Fruit fly (Drosophila melanogaster) whole organism, wandering third instar larva: ENCODE results near the gene Blos3.

ENCODE experiments used
- Abd-B ChIP-seq: fragments of >200 bp; optimal IDR thresholded peaks from 2 replicates; lab custom pipeline; 2017; ENCODE audit warnings: missing biosample characterization, missing genetic modification characterization
- CG32264 ChIP-seq: fragments of 200-800 bp; sonication (Bioruptor generic); optimal IDR thresholded peaks from 2 replicates; lab custom pipeline; 2016; ENCODE audit warnings: missing biosample characterization, missing genetic modification characterization
- CG9705 ChIP-seq: fragments of 200-800 bp; sonication (Bioruptor generic); optimal IDR thresholded peaks from 2 replicates; lab custom pipeline; 2018; ENCODE audit warnings: missing biosample characterization, mild to moderate bottlenecking, missing genetic modification characterization
- CrebA ChIP-seq: fragments of 200-800 bp; sonication (Bioruptor generic); optimal IDR thresholded peaks from 2 replicates; lab custom pipeline; 2016; ENCODE audit warnings: missing biosample characterization, mild to moderate bottlenecking, missing genetic modification characterization, borderline replicate concordance
- Dfd ChIP-seq: fragments of >200 bp; optimal IDR thresholded peaks from 2 replicates; lab custom pipeline; 2017; ENCODE audit warnings: missing biosample characterization, missing genetic modification characterization
- Dif ChIP-seq: fragments of 200-275, 200-300 bp; sonication (Bioruptor generic); optimal IDR thresholded peaks from 2 replicates; lab custom pipeline; 2018; ENCODE audit warnings: missing biosample characterization, missing genetic modification characterization; ENCODE audit not compliant: partially characterized antibody
- GATAd ChIP-seq: sonication (Bioruptor generic); optimal IDR thresholded peaks from 2 replicates; lab custom pipeline; 2016; ENCODE audit warnings: missing biosample characterization, missing genetic modification characterization
- HLH106 ChIP-seq: fragments of 200-800 bp; optimal IDR thresholded peaks from 3 replicates; lab custom pipeline; 2019; ENCODE audit warnings: missing biosample characterization, mild to moderate bottlenecking, missing genetic modification characterization, moderate library complexity
- Hnf4 ChIP-seq: fragments of 200-800 bp; sonication (Bioruptor generic); optimal IDR thresholded peaks from 2 replicates; lab custom pipeline; 2016; ENCODE audit warnings: missing biosample characterization, mild to moderate bottlenecking, missing genetic modification characterization
- Hr78 ChIP-seq: fragments of >200 bp; optimal IDR thresholded peaks from 2 replicates; lab custom pipeline; 2017; ENCODE audit warnings: missing biosample characterization, missing genetic modification characterization
- Hr83 ChIP-seq: fragments of 200-300 bp; sonication (Bioruptor generic); optimal IDR thresholded peaks from 2 replicates; lab custom pipeline; 2016; ENCODE audit warnings: missing biosample characterization, mild to moderate bottlenecking, missing genetic modification characterization, moderate library complexity; ENCODE audit not compliant: poor library complexity, severe bottlenecking
- Jra ChIP-seq: sonication (Bioruptor generic); optimal IDR thresholded peaks from 2 replicates; lab custom pipeline; 2016; ENCODE audit warnings: missing biosample characterization, missing genetic modification characterization
- Mio ChIP-seq: sonication (Bioruptor generic); optimal IDR thresholded peaks from 2 replicates; lab custom pipeline; 2016; ENCODE audit warnings: missing biosample characterization, missing genetic modification characterization
- Myc ChIP-seq: fragments of >200 bp; optimal IDR thresholded peaks from 2 replicates; lab custom pipeline; 2017
- Sp1 ChIP-seq: fragments of 200-800 bp; sonication (Bioruptor generic); optimal IDR thresholded peaks from 3 replicates; lab custom pipeline; 2019; ENCODE audit warnings: missing biosample characterization, mild to moderate bottlenecking, missing genetic modification characterization, moderate library complexity
- brk ChIP-seq: fragments of 200-800 bp; sonication (Bioruptor generic); optimal IDR thresholded peaks from 2 replicates; lab custom pipeline; 2016; ENCODE audit warnings: missing biosample characterization, mild to moderate bottlenecking, missing genetic modification characterization
- dl ChIP-seq, 2 experiments: fragments of 175-275, 200-275 bp in 1 of 2; fragments of 200-275 bp in 1 of 2; sonication (Bioruptor generic); optimal IDR thresholded peaks; lab custom pipeline; 2018; ENCODE audit warnings: mild to moderate bottlenecking in 2 of 2, missing biosample characterization in 2 of 2, missing genetic modification characterization in 2 of 2, moderate library complexity in 2 of 2; ENCODE audit not compliant: partially characterized antibody in 2 of 2, insufficient read depth in 1 of 2
- dmrt93B ChIP-seq: fragments of 200-800 bp; sonication (Bioruptor generic); optimal IDR thresholded peaks from 2 replicates; lab custom pipeline; 2018; ENCODE audit warnings: missing biosample characterization, mild to moderate bottlenecking, missing genetic modification characterization
- dsf ChIP-seq: sonication (Bioruptor generic); optimal IDR thresholded peaks from 2 replicates; lab custom pipeline; 2016; ENCODE audit warnings: missing biosample characterization, missing genetic modification characterization, borderline replicate concordance
- ey ChIP-seq: fragments of 200-800 bp; sonication (Bioruptor generic); optimal IDR thresholded peaks from 2 replicates; lab custom pipeline; 2016; ENCODE audit warnings: missing biosample characterization, missing genetic modification characterization
- foxo ChIP-seq, 2 experiments: fragments of 200-800 bp; sonication (Bioruptor generic); optimal IDR thresholded peaks; 2 replicates in 1 of 2; 3 replicates in 1 of 2; lab custom pipeline; 2016 to 2017; ENCODE audit warnings: missing biosample characterization in 2 of 2, missing genetic modification characterization in 2 of 2
- fru ChIP-seq: fragments of 200-800 bp; sonication (Bioruptor generic); optimal IDR thresholded peaks from 3 replicates; lab custom pipeline; 2016; ENCODE audit warnings: missing biosample characterization, mild to moderate bottlenecking, missing genetic modification characterization
- h ChIP-seq: fragments of 200-800 bp; sonication (Bioruptor generic); optimal IDR thresholded peaks from 3 replicates; lab custom pipeline; 2016; ENCODE audit warnings: missing biosample characterization, mild to moderate bottlenecking, missing genetic modification characterization
- jim ChIP-seq: fragments of 175-275, 200-325 bp; sonication (Bioruptor generic); optimal IDR thresholded peaks from 2 replicates; lab custom pipeline; 2016; ENCODE audit warnings: missing biosample characterization, mild to moderate bottlenecking, missing genetic modification characterization
- lola ChIP-seq: fragments of >200 bp; optimal IDR thresholded peaks from 2 replicates; lab custom pipeline; 2017; ENCODE audit warnings: missing biosample characterization, missing genetic modification characterization
- pan ChIP-seq: fragments of >200 bp; optimal IDR thresholded peaks from 2 replicates; lab custom pipeline; 2017
- psq ChIP-seq: fragments of 200-800 bp; sonication (Bioruptor generic); optimal IDR thresholded peaks from 3 replicates; lab custom pipeline; 2017; ENCODE audit warnings: missing biosample characterization, mild to moderate bottlenecking, missing genetic modification characterization, moderate library complexity
- sage ChIP-seq: fragments of 200-800 bp; sonication (Bioruptor generic); optimal IDR thresholded peaks from 2 replicates; lab custom pipeline; 2016; ENCODE audit warnings: missing biosample characterization, mild to moderate bottlenecking, missing genetic modification characterization
- sv ChIP-seq: fragments of 200-800 bp; sonication (Bioruptor generic); optimal IDR thresholded peaks from 3 replicates; lab custom pipeline; 2016; ENCODE audit warnings: missing biosample characterization, missing genetic modification characterization
- tai ChIP-seq: sonication (Bioruptor generic); optimal IDR thresholded peaks from 2 replicates; lab custom pipeline; 2016; ENCODE audit warnings: missing biosample characterization, missing genetic modification characterization
- usp ChIP-seq: fragments of >200 bp; optimal IDR thresholded peaks from 2 replicates; lab custom pipeline; 2017; ENCODE audit warnings: missing biosample characterization, missing genetic modification characterization
- woc ChIP-seq: sonication (Bioruptor generic); optimal IDR thresholded peaks from 2 replicates; lab custom pipeline; 2016; ENCODE audit warnings: missing biosample characterization, mild to moderate bottlenecking, missing genetic modification characterization

Gene Blos3

DNA sequence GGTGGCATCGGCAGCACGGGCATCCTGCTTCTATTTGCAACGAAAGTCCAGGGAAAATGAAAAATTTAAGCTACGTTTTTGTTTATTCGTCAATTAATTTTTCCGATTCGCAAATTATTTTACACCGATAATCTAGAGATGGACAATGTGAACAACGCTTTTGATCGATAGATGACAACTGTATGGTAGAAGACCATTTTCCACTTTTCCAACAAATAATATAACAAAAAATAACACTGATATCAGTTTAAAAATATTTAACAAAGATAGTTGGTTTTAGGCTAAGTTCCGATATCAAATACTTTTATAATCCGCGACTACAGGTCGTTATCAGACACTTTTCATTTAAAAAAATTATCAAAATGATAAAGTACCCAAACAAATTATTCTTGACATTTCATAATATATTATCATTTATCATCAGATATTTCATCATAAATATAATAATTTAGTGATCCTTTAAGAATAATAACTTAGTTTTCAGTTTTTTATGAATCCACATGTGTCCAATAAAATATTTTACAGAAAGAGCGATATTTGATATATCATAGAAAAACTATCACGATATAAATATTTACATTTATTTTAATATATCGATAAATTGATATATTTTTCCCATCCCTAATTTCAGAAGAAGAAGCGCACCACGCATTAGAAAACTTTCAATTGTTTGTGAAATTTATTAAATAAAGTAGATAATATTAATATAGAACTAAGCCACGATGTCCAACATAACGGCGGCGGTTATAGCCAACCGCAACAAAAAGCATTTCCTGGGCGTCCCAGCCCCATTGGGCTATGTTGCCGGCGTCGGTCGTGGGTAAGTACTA is 35.0 kb downstream of the Blos3 start, which contains the start of the genes CSN1b and Prp6:
Gene CSN1b (minus strand): TSS at position 159 of the 830 bp plus-strand sequence.
Gene Prp6 (plus strand): TSS at position 601 of the 830 bp plus-strand sequence.
- TF ChIP-seq HLH106 (tag; lab: Kevin White, UChicago) (no peak), brk (GFP tag; lab: Kevin White, UChicago) (no peak), foxo (GFP tag; optimal IDR thresholded peaks at IDR 0.05; lab: Kevin White, UChicago) (no peak), psq (GFP tag; lab: Kevin White, UChicago) (peak; percentile 7), Hr83 (GFP tag; lab: Kevin White, UChicago) (no peak), woc (GFP tag; lab: Kevin White, UChicago) (peak; percentile 46), h (GFP tag; lab: Kevin White, UChicago) (no peak), Myc (no peak), ey (no peak), lola (no peak), dl (GFP tag; optimal IDR thresholded peaks at IDR 0.05; lab: Kevin White, UChicago; ENCODE audit: insufficient read depth in 1 of 2, partially characterized antibody in 2 of 2) (no peak), Dif (GFP tag; lab: Kevin White, UChicago) (no peak), CrebA (no peak), Abd-B (no peak), jim (GFP tag; lab: Kevin White, UChicago) (no peak)

DNA sequence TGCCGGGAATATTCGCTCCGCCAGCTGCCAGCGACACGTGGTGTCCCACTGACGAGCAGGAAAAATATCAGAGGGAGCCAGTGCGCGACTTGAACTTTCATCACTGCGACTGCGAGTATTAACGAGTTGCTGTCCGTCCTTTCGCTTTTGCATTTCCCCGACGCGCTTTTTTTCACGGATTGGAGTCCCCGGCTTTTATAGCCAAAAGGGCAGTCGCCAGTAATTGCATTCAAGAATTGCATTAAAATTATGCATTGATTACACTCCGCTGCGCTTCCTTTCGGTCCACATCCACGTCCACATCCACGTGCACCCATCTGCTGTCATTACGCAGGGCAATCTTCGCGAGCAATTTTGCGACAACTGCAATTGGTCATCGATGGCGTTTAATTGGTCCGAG is 41.1 kb downstream of the Blos3 start, which contains the start of gene Ir75d:
Gene Ir75d (minus strand): TSS at position 101 of the 400 bp plus-strand sequence.
- TF ChIP-seq fru (GFP tag; lab: Kevin White, UChicago) (no peak), CG32264 (GFP tag; lab: Kevin White, UChicago) (no peak), usp (no peak), GATAd (GFP tag; lab: Kevin White, UChicago) (no peak), brk (GFP tag; lab: Kevin White, UChicago) (no peak), Sp1 (GFP tag; lab: Kevin White, UChicago) (no peak), Jra (GFP tag; lab: Kevin White, UChicago) (no peak), h (GFP tag; lab: Kevin White, UChicago) (no peak), woc (GFP tag; lab: Kevin White, UChicago) (no peak), Myc (no peak), foxo (GFP tag; optimal IDR thresholded peaks at IDR 0.05; lab: Kevin White, UChicago) (no peak), Mio (GFP tag; lab: Kevin White, UChicago) (no peak)

- TF ChIP-seq foxo (GFP tag; optimal IDR thresholded peaks at IDR 0.05; lab: Kevin White, UChicago) (no peak), pan (lab: Kevin White, UChicago) (no peak), sv (GFP tag; lab: Kevin White, UChicago) (no peak), CG9705 (GFP tag; lab: Kevin White, UChicago) (no peak), Myc (no peak), HLH106 (tag; lab: Kevin White, UChicago) (no peak), woc (GFP tag; lab: Kevin White, UChicago) (no peak)
- TF ChIP-seq, all 38 proteins: peak for 0
Observed at dm6 chr3L:18914100-18914683, 44.2 kb downstream of the Blos3 start, which contains the start of gene COX6AL2. Gene COX6AL2 (minus strand): TSS chr3L:18914150.

DNA sequence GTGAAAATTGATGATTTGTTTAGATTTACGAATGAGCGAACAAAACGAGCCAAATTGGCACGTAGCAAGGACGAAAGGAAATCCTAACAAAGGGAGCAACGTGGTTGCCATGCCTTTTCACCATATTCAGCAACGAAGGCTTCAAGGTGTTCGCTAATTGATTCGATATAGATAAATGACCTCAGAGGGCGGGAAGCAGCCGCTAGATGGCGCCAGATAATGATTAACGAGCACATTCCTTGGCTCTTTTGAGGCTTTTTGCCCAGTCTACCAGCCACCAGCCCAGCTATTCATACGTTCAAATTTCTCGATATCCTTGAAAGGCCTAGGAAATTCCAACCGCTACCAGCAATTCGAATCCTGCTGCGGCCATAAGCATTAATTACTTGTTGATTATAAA is 46.4 kb downstream of the Blos3 start:
- no peak for TF ChIP-seq jim (GFP tag; lab: Kevin White, UChicago)
- TF ChIP-seq CrebA: no peak
- no peak for TF ChIP-seq dsf (GFP tag; lab: Kevin White, UChicago)
- TF ChIP-seq dl (GFP tag; optimal IDR thresholded peaks at IDR 0.05; lab: Kevin White, UChicago; ENCODE audit: insufficient read depth in 1 of 2, partially characterized antibody in 2 of 2): no peak
- no peak for TF ChIP-seq tai (GFP tag; lab: Kevin White, UChicago)
- no peak for TF ChIP-seq Myc
- TF ChIP-seq h (GFP tag; lab: Kevin White, UChicago): no peak
- no peak for TF ChIP-seq usp

DNA sequence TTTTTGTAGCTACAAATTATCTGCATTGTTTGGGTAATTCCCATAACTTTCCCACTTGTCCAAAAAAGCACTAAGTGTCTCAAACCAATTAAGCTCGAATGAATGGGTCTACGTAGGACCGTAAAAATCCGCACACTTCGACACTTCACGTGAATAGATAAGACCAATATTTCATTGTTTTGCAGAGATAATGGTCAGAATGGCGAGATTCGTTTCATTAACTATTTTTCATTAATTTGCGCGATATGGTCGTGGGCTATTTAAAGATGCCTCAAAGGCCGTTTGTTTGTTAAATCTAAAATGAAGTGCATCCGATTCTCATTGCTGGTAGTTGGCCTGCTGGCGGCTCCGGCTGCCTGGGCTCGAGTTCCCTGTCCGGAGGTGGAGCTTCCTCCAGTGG is 47.3 kb downstream of the Blos3 start, which contains the start of gene CG6839:
Gene CG6839 (plus strand): TSS at position 301 of the 400 bp plus-strand sequence.
- TF ChIP-seq Dfd (GFP tag; lab: Kevin White, UChicago) (no peak), Abd-B (no peak), dl (GFP tag; optimal IDR thresholded peaks at IDR 0.05; lab: Kevin White, UChicago; ENCODE audit: insufficient read depth in 1 of 2, partially characterized antibody in 2 of 2) (no peak), usp (no peak), jim (GFP tag; lab: Kevin White, UChicago) (no peak), Hnf4 (GFP tag; lab: Kevin White, UChicago) (no peak), sage (GFP tag; lab: Kevin White, UChicago) (no peak), Hr83 (GFP tag; lab: Kevin White, UChicago) (no peak), lola (no peak), h (GFP tag; lab: Kevin White, UChicago) (no peak), Hr78 (GFP tag; lab: Kevin White, UChicago) (no peak), Jra (GFP tag; lab: Kevin White, UChicago) (no peak), pan (lab: Kevin White, UChicago) (no peak), psq (GFP tag; lab: Kevin White, UChicago) (no peak), Myc (no peak), GATAd (GFP tag; lab: Kevin White, UChicago) (no peak), dmrt93B (GFP tag; lab: Kevin White, UChicago) (no peak), sv (GFP tag; lab: Kevin White, UChicago) (no peak), CG9705 (GFP tag; lab: Kevin White, UChicago) (no peak)
